Fruit fly (Drosophila melanogaster) whole organism, embryonic: ENCODE data around the gene Kaz1-ORFB.

Experiments
- Atf3 ChIP-seq: fragments of 200-800 bp; sonication (Bioruptor generic); optimal IDR thresholded peaks from 3 replicates; lab custom pipeline; 2016; ENCODE audit warnings: missing biosample characterization, missing genetic modification characterization
- Awh ChIP-seq: fragments of 200-800 bp; sonication (Bioruptor generic); IDR thresholded peaks from 2 replicates; pipeline ENCODE4, ENCODE4 v1.3.6; 2022; ENCODE audit warnings: missing biosample characterization, missing genetic modification characterization
- Blimp-1 ChIP-seq: fragments of 200-800 bp; sonication (Bioruptor generic); optimal IDR thresholded peaks from 3 replicates; lab custom pipeline; 2018; ENCODE audit warnings: missing biosample characterization, missing genetic modification characterization, mild to moderate bottlenecking, moderate library complexity, missing genetic modification reagents
- CG12744 ChIP-seq: fragments of 200-800 bp; sonication (Bioruptor generic); optimal IDR thresholded peaks from 2 replicates; lab custom pipeline; 2016; ENCODE audit warnings: missing biosample characterization, missing genetic modification characterization
- CG14965 ChIP-seq: fragments of 200-800 bp; sonication (Bioruptor generic); optimal IDR thresholded peaks from 2 replicates; lab custom pipeline; 2016; ENCODE audit warnings: missing biosample characterization, missing genetic modification characterization, borderline replicate concordance
- CG1603 ChIP-seq: fragments of 200-800 bp; sonication (Bioruptor generic); optimal IDR thresholded peaks from 2 replicates; lab custom pipeline; 2019; ENCODE audit warnings: missing biosample characterization, mild to moderate bottlenecking, missing genetic modification characterization, moderate library complexity
- CG1647 ChIP-seq: fragments of 200-800 bp; sonication (Bioruptor generic); optimal IDR thresholded peaks from 3 replicates; lab custom pipeline; 2016; ENCODE audit warnings: missing biosample characterization, missing genetic modification characterization
- CG17802 ChIP-seq: fragments of 200-800 bp; sonication (Bioruptor generic); optimal IDR thresholded peaks from 2 replicates; lab custom pipeline; 2018; ENCODE audit warnings: missing biosample characterization, mild to moderate bottlenecking, missing genetic modification characterization, moderate library complexity
- CG2129 ChIP-seq: fragments of 200-800 bp; sonication (Bioruptor generic); IDR thresholded peaks from 2 replicates; pipeline ENCODE4 v1.3.6; 2022; ENCODE audit warnings: missing biosample characterization, missing genetic modification characterization; ENCODE audit not compliant: partially characterized antibody
- CG2875 ChIP-seq: fragments of 200-800 bp; sonication (Bioruptor generic); optimal IDR thresholded peaks from 2 replicates; lab custom pipeline; 2017; ENCODE audit warnings: missing biosample characterization, mild to moderate bottlenecking, missing genetic modification characterization, missing genetic modification reagents
- CG31441 ChIP-seq: fragments of 200-800 bp; sonication (Bioruptor generic); IDR thresholded peaks from 2 replicates; pipeline ENCODE4 v1.3.6; 2022; ENCODE audit warnings: missing biosample characterization, missing genetic modification characterization
- CG32532 ChIP-seq: fragments of 200-800 bp; sonication (Bioruptor generic); IDR thresholded peaks from 2 replicates; pipeline ENCODE4 v1.3.6; 2022; ENCODE audit warnings: missing biosample characterization, missing genetic modification characterization
- CG42726 ChIP-seq: fragments of 200-800 bp; sonication (Bioruptor generic); IDR thresholded peaks from 2 replicates; pipeline ENCODE4 v1.3.6; 2022; ENCODE audit warnings: missing biosample characterization, missing genetic modification characterization; ENCODE audit not compliant: partially characterized antibody
- CG6654 ChIP-seq: fragments of 200-800 bp; sonication (Bioruptor generic); optimal IDR thresholded peaks from 2 replicates; lab custom pipeline; 2017; ENCODE audit warnings: missing biosample characterization, mild to moderate bottlenecking, missing genetic modification characterization
- CG9437 ChIP-seq: fragments of 200-800 bp; sonication (Bioruptor generic); optimal IDR thresholded peaks from 2 replicates; lab custom pipeline; 2018; ENCODE audit warnings: missing biosample characterization, mild to moderate bottlenecking, missing genetic modification characterization
- CG9797 ChIP-seq: fragments of 200-800 bp; sonication (Bioruptor generic); optimal IDR thresholded peaks from 3 replicates; lab custom pipeline; 2018; ENCODE audit warnings: missing biosample characterization, mild to moderate bottlenecking, missing genetic modification characterization
- CHES-1-like ChIP-seq: fragments of 200-800 bp; sonication (Bioruptor generic); optimal IDR thresholded peaks from 2 replicates; lab custom pipeline; 2016; ENCODE audit warnings: missing biosample characterization, missing genetic modification characterization
- Doc3 ChIP-seq: fragments of 200-800 bp; sonication (Bioruptor generic); IDR thresholded peaks from 3 replicates; pipeline ENCODE4 v1.3.6; 2022; ENCODE audit warnings: missing biosample characterization, missing genetic modification characterization; ENCODE audit not compliant: partially characterized antibody
- Drgx ChIP-seq: fragments of 200-800 bp; sonication (Bioruptor generic); IDR thresholded peaks from 2 replicates; pipeline ENCODE4 v1.3.6; 2022; ENCODE audit warnings: missing biosample characterization, missing genetic modification characterization
- Hsf ChIP-seq: fragments of 200-800 bp; sonication (Bioruptor generic); optimal IDR thresholded peaks from 3 replicates; lab custom pipeline; 2016; ENCODE audit warnings: missing biosample characterization, missing genetic modification characterization
- Mad ChIP-seq: fragments of 200-800 bp; sonication (Bioruptor generic); optimal IDR thresholded peaks from 2 replicates; lab custom pipeline; 2016; ENCODE audit warnings: missing biosample characterization, missing genetic modification characterization
- Mes4 ChIP-seq: fragments of 200-800 bp; sonication (Bioruptor generic); optimal IDR thresholded peaks from 2 replicates; lab custom pipeline; 2016; ENCODE audit warnings: missing biosample characterization, missing genetic modification characterization
- NK7.1 ChIP-seq: fragments of 200-800 bp; sonication (Bioruptor generic); optimal IDR thresholded peaks from 3 replicates; lab custom pipeline; 2016; ENCODE audit warnings: missing biosample characterization, missing genetic modification characterization
- Nf-YC ChIP-seq: fragments of 200-800 bp; optimal IDR thresholded peaks from 3 replicates; lab custom pipeline; 2019; ENCODE audit warnings: missing biosample characterization, mild to moderate bottlenecking, missing genetic modification characterization, moderate library complexity
- Oaz ChIP-seq: fragments of 200-800 bp; sonication (Bioruptor generic); IDR thresholded peaks from 2 replicates; pipeline ENCODE4 v1.3.6; 2022; ENCODE audit warnings: missing biosample characterization, missing genetic modification characterization
- Sox100B ChIP-seq: fragments of 200-800 bp; sonication (Bioruptor generic); optimal IDR thresholded peaks from 3 replicates; lab custom pipeline; 2018; ENCODE audit warnings: missing biosample characterization, mild to moderate bottlenecking, missing genetic modification characterization
- Spps ChIP-seq: fragments of 200-800 bp; sonication (Bioruptor generic); optimal IDR thresholded peaks from 2 replicates; lab custom pipeline; 2018; ENCODE audit warnings: missing biosample characterization, mild to moderate bottlenecking, missing genetic modification characterization
- amos ChIP-seq: fragments of 200-800 bp; sonication (Bioruptor generic); IDR thresholded peaks from 2 replicates; pipeline ENCODE4 v1.3.6; 2022; ENCODE audit warnings: missing biosample characterization, missing genetic modification characterization; ENCODE audit not compliant: partially characterized antibody
- ara ChIP-seq: fragments of 200-800 bp; sonication (Bioruptor generic); IDR thresholded peaks from 2 replicates; pipeline ENCODE4 v1.3.6; 2022; ENCODE audit warnings: missing biosample characterization, missing genetic modification characterization
- bcd ChIP-seq: fragments of 200-800 bp; sonication (Bioruptor generic); optimal IDR thresholded peaks from 2 replicates; lab custom pipeline; 2017; ENCODE audit warnings: missing biosample characterization, mild to moderate bottlenecking, missing genetic modification characterization
- cas ChIP-seq: fragments of 200-800 bp; sonication (Bioruptor generic); IDR thresholded peaks from 2 replicates; pipeline ENCODE4 v1.3.6; 2022; ENCODE audit warnings: missing biosample characterization, missing genetic modification characterization
- crol ChIP-seq: fragments of 200-800 bp; sonication (Bioruptor generic); IDR thresholded peaks from 2 replicates; pipeline ENCODE4 v1.3.6; 2022; ENCODE audit warnings: missing biosample characterization, missing genetic modification characterization
- crp ChIP-seq, 2 experiments: fragments of 200-800 bp; sonication (Bioruptor generic); optimal IDR thresholded peaks; 2 replicates in 1 of 2; 3 replicates in 1 of 2; lab custom pipeline; 2017; ENCODE audit warnings: missing biosample characterization in 2 of 2, missing genetic modification characterization in 2 of 2, mild to moderate bottlenecking in 1 of 2, moderate library complexity in 1 of 2
- da ChIP-seq: fragments of 200-800 bp; sonication (Bioruptor generic); optimal IDR thresholded peaks from 2 replicates; lab custom pipeline; 2016; ENCODE audit warnings: missing biosample characterization, missing genetic modification characterization
- exex ChIP-seq: fragments of 200-800 bp; sonication (Bioruptor generic); optimal IDR thresholded peaks from 4 replicates; lab custom pipeline; 2018; ENCODE audit warnings: missing biosample characterization, mild to moderate bottlenecking, missing genetic modification characterization, moderate library complexity
- fru ChIP-seq: fragments of >200 bp; optimal IDR thresholded peaks from 2 replicates; lab custom pipeline; 2017
- ftz-f1 ChIP-seq: fragments of 200-800 bp; sonication (Bioruptor generic); optimal IDR thresholded peaks from 2 replicates; lab custom pipeline; 2016; ENCODE audit warnings: missing biosample characterization, missing genetic modification characterization
- gcm ChIP-seq: fragments of 200-800 bp; sonication (Bioruptor generic); optimal IDR thresholded peaks from 2 replicates; lab custom pipeline; 2019; ENCODE audit warnings: missing biosample characterization, mild to moderate bottlenecking, missing genetic modification characterization, moderate library complexity
- ham ChIP-seq: fragments of 200-800 bp; sonication (Bioruptor generic); IDR thresholded peaks from 2 replicates; pipeline ENCODE4 v1.3.6; 2022; ENCODE audit warnings: missing biosample characterization, missing genetic modification characterization
- jing ChIP-seq: fragments of 200-800 bp; sonication (Bioruptor generic); optimal IDR thresholded peaks from 2 replicates; lab custom pipeline; 2018; ENCODE audit warnings: missing biosample characterization, mild to moderate bottlenecking, missing genetic modification characterization
- ken ChIP-seq: fragments of 200-800 bp; sonication (Bioruptor generic); IDR thresholded peaks from 3 replicates; pipeline ENCODE4 v1.3.6; 2022; ENCODE audit warnings: missing biosample characterization, missing genetic modification characterization
- nerfin-1 ChIP-seq: fragments of 200-800 bp; sonication (Bioruptor generic); optimal IDR thresholded peaks from 3 replicates; lab custom pipeline; 2019; ENCODE audit warnings: missing biosample characterization, mild to moderate bottlenecking, missing genetic modification characterization, moderate library complexity
- nom ChIP-seq: fragments of 200-800 bp; sonication (Bioruptor generic); optimal IDR thresholded peaks from 2 replicates; lab custom pipeline; 2017; ENCODE audit warnings: missing biosample characterization, missing genetic modification characterization, mild to moderate bottlenecking, moderate library complexity, missing genetic modification reagents
- odd ChIP-seq: fragments of 200-800 bp; sonication (Bioruptor generic); optimal IDR thresholded peaks from 2 replicates; lab custom pipeline; 2017; ENCODE audit warnings: missing biosample characterization, mild to moderate bottlenecking, missing genetic modification characterization
- row ChIP-seq: fragments of 200-800 bp; sonication (Bioruptor generic); IDR thresholded peaks from 3 replicates; pipeline ENCODE4 v1.3.6; 2022; ENCODE audit warnings: missing biosample characterization, missing genetic modification characterization
- shn ChIP-seq: fragments of 200-800 bp; sonication (Bioruptor generic); optimal IDR thresholded peaks from 3 replicates; lab custom pipeline; 2016; ENCODE audit warnings: missing biosample characterization, missing genetic modification characterization
- stc ChIP-seq: fragments of 200-800 bp; sonication (Bioruptor generic); IDR thresholded peaks from 2 replicates; pipeline ENCODE4 v1.3.6; 2022; ENCODE audit warnings: missing biosample characterization, missing genetic modification characterization
- tap ChIP-seq: fragments of 200-800 bp; optimal IDR thresholded peaks from 3 replicates; lab custom pipeline; 2019; ENCODE audit warnings: missing biosample characterization, mild to moderate bottlenecking, missing genetic modification characterization, moderate library complexity
- tio ChIP-seq: fragments of 200-800 bp; sonication (Bioruptor generic); optimal IDR thresholded peaks from 2 replicates; lab custom pipeline; 2017; ENCODE audit warnings: missing biosample characterization, missing genetic modification characterization, inconsistent platforms
- ttk ChIP-seq: fragments of 200-800 bp; sonication (Bioruptor generic); IDR thresholded peaks from 2 replicates; pipeline ENCODE4 v2.1.2; 2022; ENCODE audit warnings: missing biosample characterization, missing genetic modification characterization

Gene Kaz1-ORFB

dm6 chr3L:199050-199745, 17.2 kb upstream of the Kaz1-ORFB start (continued):
- TF ChIP-seq CG17802 (tag; lab: Kevin White, UChicago) (no peak), amos (GFP tag; lab: Robert Waterston, UW) (peak; percentile 64), da (GFP tag; lab: Kevin White, UChicago) (no peak), Drgx (GFP tag; lab: Robert Waterston, UW) (0 out of 2 replicates have a peak, but pooled peaks have one; percentile 19), shn (no peak), Spps (tag; lab: Kevin White, UChicago) (no peak), tap (tag; lab: Kevin White, UChicago) (no peak), CG9797 (GFP tag; lab: Kevin White, UChicago) (peak; percentile 13), NK7.1 (GFP tag; lab: Kevin White, UChicago) (no peak), CG32532 (peak; percentile 55; the same call in 1 of the 2 replicates), CG42726 (GFP tag; lab: Robert Waterston, UW) (peak; percentile 78; the same call in 1 of the 2 replicates), CG2129 (no peak), CG1647 (peak; percentile 31), CHES-1-like (GFP tag; lab: Kevin White, UChicago) (peak; percentile 80), CG1603 (tag; lab: Kevin White, UChicago) (no peak), gcm (no peak), row (peak; percentile 24; the same call in 2 of the 3 replicates), CG6654 (GFP tag; lab: Kevin White, UChicago) (no peak), CG9437 (GFP tag; lab: Kevin White, UChicago) (no peak), jing (no peak), Mad (GFP tag; lab: Kevin White, UChicago) (peak; percentile 36), cas (GFP tag; lab: Robert Waterston, UW) (0 out of 2 replicates have a peak, but pooled peaks have one; percentile 5), fru (lab: Kevin White, UChicago) (no peak), Awh (no peak), ttk (GFP tag; lab: Robert Waterston, UW) (peak; percentile 91), ken (GFP tag; lab: Robert Waterston, UW) (peak; percentile 67; the same call in 2 of the 3 replicates), nom (GFP tag; lab: Kevin White, UChicago) (no peak), ham (no peak), ftz-f1 (GFP tag; lab: Kevin White, UChicago) (no peak), nerfin-1 (tag; lab: Kevin White, UChicago) (peak; percentile 15), CG12744 (no peak), Blimp-1 (GFP tag; lab: Kevin White, UChicago) (no peak), exex (tag; lab: Kevin White, UChicago) (no peak), odd (no peak), Hsf (peak; percentile 11), Sox100B (no peak), Oaz (no peak), crol (peak; percentile 96), crp (GFP tag; optimal IDR thresholded peaks at IDR 0.05; lab: Kevin White, UChicago) (no peak), stc (GFP tag; lab: Robert Waterston, UW) (no peak), Atf3 (peak; percentile 23), Doc3 (GFP tag; lab: Robert Waterston, UW) (no peak), ara (no peak), CG2875 (GFP tag; lab: Kevin White, UChicago) (peak; percentile 18), CG31441 (GFP tag; lab: Robert Waterston, UW) (no peak), bcd (GFP tag; lab: Kevin White, UChicago) (no peak), tio (no peak), Mes4 (GFP tag; lab: Kevin White, UChicago) (no peak), Nf-YC (tag; lab: Kevin White, UChicago) (no peak), CG14965 (no peak)
